Worm (Caenorhabditis elegans) whole organism, L1 larva: ENCODE results near the gene K01A11.3.
A peak's percentile ranks its signal among the peaks of the same experiment; 100 is the strongest.

Experiments used
- C34B4.2 ChIP-seq: sonication (generic microtip); optimal IDR thresholded peaks from 2 replicates; lab custom pipeline; 2017; ENCODE audit warnings: mild to moderate bottlenecking, missing genetic modification characterization, missing compliant biosample characterization
- F16B12.6 ChIP-seq: fragments of 150-350 bp; optimal IDR thresholded peaks from 2 replicates; lab custom pipeline; 2014; ENCODE audit warnings: missing biosample characterization, missing genetic modification characterization
- blmp-1 ChIP-seq: fragments of 150-350 bp; optimal IDR thresholded peaks from 2 replicates; lab custom pipeline; 2014; ENCODE audit warnings: missing biosample characterization, missing genetic modification characterization
- ceh-63 ChIP-seq: fragments of 200-800 bp; sonication (Bioruptor generic); optimal IDR thresholded peaks from 2 replicates; lab custom pipeline; 2018; ENCODE audit warnings: mild to moderate bottlenecking, missing genetic modification characterization, missing compliant biosample characterization
- ceh-8 ChIP-seq: fragments of 200-800 bp; sonication (Bioruptor generic); optimal IDR thresholded peaks from 2 replicates; lab custom pipeline; 2018; ENCODE audit warnings: mild to moderate bottlenecking, missing genetic modification characterization, moderate library complexity, missing compliant biosample characterization
- ceh-82 ChIP-seq, 3 experiments: fragments of 150-350 bp in 1 of 3; sonication (generic microtip) in 2 of 3; optimal IDR thresholded peaks; 2 replicates each; lab custom pipeline; 2014 to 2017; ENCODE audit warnings: missing biosample characterization in 3 of 3, missing genetic modification characterization in 3 of 3
- ceh-88 ChIP-seq: fragments of 200-800 bp; sonication (Bioruptor generic); IDR thresholded peaks from 2 replicates; pipeline ENCODE4 v1.3.6; 2022; ENCODE audit warnings: missing genetic modification characterization, missing compliant biosample characterization
- ceh-90 ChIP-seq: sonication (generic microtip); optimal IDR thresholded peaks from 2 replicates; lab custom pipeline; 2016; ENCODE audit warnings: missing genetic modification characterization, missing compliant biosample characterization
- ces-1 ChIP-seq: fragments of 150-350 bp; optimal IDR thresholded peaks from 2 replicates; lab custom pipeline; 2014; ENCODE audit warnings: missing biosample characterization, missing genetic modification reagents, missing genetic modification characterization
- dsc-1 ChIP-seq: sonication (generic microtip); optimal IDR thresholded peaks from 2 replicates; lab custom pipeline; 2016; ENCODE audit warnings: mild to moderate bottlenecking, missing genetic modification characterization, missing compliant biosample characterization
- efl-1 ChIP-seq, 4 experiments: fragments of 150-350 bp; optimal IDR thresholded peaks in 3 of 4; peaks in 1 of 4; 1 replicate in 1 of 4; 2 replicates in 3 of 4; lab custom pipeline; 2014; ENCODE audit warnings: missing biosample characterization in 2 of 4, missing genetic modification characterization in 2 of 4, missing genetic modification reagents in 2 of 4
- egl-13 ChIP-seq: sonication (generic microtip); optimal IDR thresholded peaks from 2 replicates; lab custom pipeline; 2016; ENCODE audit warnings: missing genotype, missing genetic modification reagents, missing genetic modification characterization, missing compliant biosample characterization
- egl-27 ChIP-seq, 2 experiments: fragments of 150-350 bp in 1 of 2; sonication (generic microtip); optimal IDR thresholded peaks; 3 replicates each; lab custom pipeline; 2017 to 2018; ENCODE audit warnings: missing biosample characterization in 2 of 2, missing genetic modification characterization in 2 of 2, missing genetic modification reagents in 2 of 2
- elt-2 ChIP-seq: sonication (generic microtip); optimal IDR thresholded peaks from 2 replicates; lab custom pipeline; 2016; ENCODE audit warnings: missing genetic modification characterization, mild to moderate bottlenecking, inconsistent platforms, missing compliant biosample characterization, missing genetic modification reagents
- elt-3 ChIP-seq, 6 experiments: fragments of 150-350 bp in 1 of 6; sonication (generic microtip); optimal IDR thresholded peaks; 2 replicates each; lab custom pipeline; 2017 to 2018; ENCODE audit warnings: missing biosample characterization in 6 of 6, missing genetic modification characterization in 6 of 6, inconsistent platforms in 1 of 6
- fkh-4 ChIP-seq: sonication (generic microtip); optimal IDR thresholded peaks from 2 replicates; lab custom pipeline; 2016; ENCODE audit warnings: missing compliant biosample characterization, missing genetic modification characterization, borderline replicate concordance
- irx-1 ChIP-seq: sonication (generic microtip); optimal IDR thresholded peaks from 2 replicates; lab custom pipeline; 2016; ENCODE audit warnings: missing genetic modification characterization, missing compliant biosample characterization
- jun-1 ChIP-seq: fragments of 150-350 bp; optimal IDR thresholded peaks from 2 replicates; lab custom pipeline; 2014; ENCODE audit warnings: missing biosample characterization, missing genetic modification reagents, missing genetic modification characterization
- lin-14 ChIP-seq: fragments of 200-800 bp; sonication (Bioruptor generic); optimal IDR thresholded peaks from 2 replicates; lab custom pipeline; 2018; ENCODE audit warnings: mild to moderate bottlenecking, missing genetic modification characterization, moderate library complexity, missing compliant biosample characterization
- lin-35 ChIP-seq, 2 experiments: fragments of 150-350 bp; optimal IDR thresholded peaks; 2 replicates each; lab custom pipeline; 2014; ENCODE audit warnings: missing biosample characterization in 2 of 2, missing genetic modification characterization in 2 of 2, missing genetic modification reagents in 2 of 2
- lsy-2 ChIP-seq, 2 experiments: fragments of 150-350 bp; optimal IDR thresholded peaks; 2 replicates each; lab custom pipeline; 2014; ENCODE audit warnings: missing biosample characterization in 2 of 2, missing genetic modification characterization in 2 of 2
- mab-9 ChIP-seq: fragments of 200-800 bp; sonication (Bioruptor generic); IDR thresholded peaks from 2 replicates; pipeline ENCODE4 v1.3.6; 2022; ENCODE audit warnings: missing genetic modification reagents, missing genetic modification characterization, missing compliant biosample characterization
- mdl-1 ChIP-seq, 2 experiments: fragments of 150-350 bp; optimal IDR thresholded peaks; 2 replicates each; lab custom pipeline; 2014 to 2017; ENCODE audit warnings: missing biosample characterization in 2 of 2, missing genetic modification characterization in 2 of 2, inconsistent platforms in 1 of 2
- mep-1 ChIP-seq: fragments of 150-350 bp; optimal IDR thresholded peaks from 2 replicates; lab custom pipeline; 2014; ENCODE audit warnings: missing biosample characterization, missing genetic modification characterization
- nhr-11 ChIP-seq: fragments of 150-350 bp; optimal IDR thresholded peaks from 2 replicates; lab custom pipeline; 2014; ENCODE audit warnings: missing biosample characterization, missing genetic modification characterization
- nhr-19 ChIP-seq: fragments of 200-800 bp; sonication (Bioruptor generic); conservative IDR thresholded peaks from 2 replicates; pipeline ENCODE4 v1.3.6; 2022; ENCODE audit warnings: missing genetic modification characterization, missing compliant biosample characterization
- nhr-20 ChIP-seq: sonication (generic microtip); optimal IDR thresholded peaks from 2 replicates; lab custom pipeline; 2016; ENCODE audit warnings: mild to moderate bottlenecking, missing genetic modification characterization, missing compliant biosample characterization
- nhr-71 ChIP-seq: sonication (generic microtip); optimal IDR thresholded peaks from 2 replicates; lab custom pipeline; 2016; ENCODE audit warnings: mild to moderate bottlenecking, missing genetic modification characterization, moderate library complexity, missing compliant biosample characterization
- nhr-84 ChIP-seq: sonication (generic microtip); optimal IDR thresholded peaks from 2 replicates; lab custom pipeline; 2017; ENCODE audit warnings: missing biosample characterization, missing genetic modification characterization
- nhr-85 ChIP-seq: sonication (generic microtip); peaks from one replicate; lab custom pipeline; 2016; ENCODE audit warnings: missing genetic modification characterization, inconsistent platforms, missing compliant biosample characterization
- nhr-90 ChIP-seq: sonication (generic microtip); optimal IDR thresholded peaks from 2 replicates; lab custom pipeline; 2016; ENCODE audit warnings: mild to moderate bottlenecking, missing genetic modification characterization, missing compliant biosample characterization; ENCODE audit not compliant: poor library complexity
- pqm-1 ChIP-seq: sonication (generic microtip); optimal IDR thresholded peaks from 3 replicates; lab custom pipeline; 2017; ENCODE audit warnings: missing biosample characterization, missing genetic modification characterization
- rnt-1 ChIP-seq: sonication (generic microtip); optimal IDR thresholded peaks from 2 replicates; lab custom pipeline; 2016; ENCODE audit warnings: mild to moderate bottlenecking, missing genetic modification characterization, moderate library complexity, missing compliant biosample characterization
- snpc-4 ChIP-seq: fragments of 150-350 bp; optimal IDR thresholded peaks from 2 replicates; lab custom pipeline; 2014; ENCODE audit warnings: missing biosample characterization, missing genetic modification characterization
- snu-23 ChIP-seq: sonication (generic microtip); optimal IDR thresholded peaks from 2 replicates; lab custom pipeline; 2016; ENCODE audit warnings: missing genetic modification characterization, missing compliant biosample characterization
- sox-4 ChIP-seq: sonication (generic microtip); optimal IDR thresholded peaks from 2 replicates; lab custom pipeline; 2016; ENCODE audit warnings: missing genetic modification characterization, missing compliant biosample characterization
- swsn-7 ChIP-seq: sonication (generic microtip); optimal IDR thresholded peaks from 2 replicates; lab custom pipeline; 2016; ENCODE audit warnings: missing genetic modification characterization, missing compliant biosample characterization
- unc-130 ChIP-seq: fragments of 150-350 bp; optimal IDR thresholded peaks from 2 replicates; lab custom pipeline; 2017; ENCODE audit warnings: missing biosample characterization, missing genetic modification characterization, inconsistent platforms
- unc-30 ChIP-seq: sonication (generic microtip); optimal IDR thresholded peaks from 2 replicates; lab custom pipeline; 2017; ENCODE audit warnings: missing biosample characterization, missing genetic modification characterization
- unc-86 ChIP-seq: sonication (generic microtip); optimal IDR thresholded peaks from 2 replicates; lab custom pipeline; 2016; ENCODE audit warnings: missing genetic modification characterization, missing compliant biosample characterization
- unc-98 ChIP-seq: fragments of 200-800 bp; sonication (Bioruptor generic); IDR thresholded peaks from 2 replicates; pipeline ENCODE4 v1.3.6; 2022; ENCODE audit warnings: missing genetic modification characterization, missing compliant biosample characterization
- xbp-1 ChIP-seq: sonication (generic microtip); optimal IDR thresholded peaks from 2 replicates; lab custom pipeline; 2016; ENCODE audit warnings: missing genetic modification characterization, missing compliant biosample characterization
- ztf-11 ChIP-seq, 2 experiments: sonication (generic microtip); optimal IDR thresholded peaks; 2 replicates each; lab custom pipeline; 2016 to 2017; ENCODE audit warnings: missing genetic modification characterization in 2 of 2, missing biosample characterization in 1 of 2, missing compliant biosample characterization in 1 of 2

K01A11.3 gene

DNA sequence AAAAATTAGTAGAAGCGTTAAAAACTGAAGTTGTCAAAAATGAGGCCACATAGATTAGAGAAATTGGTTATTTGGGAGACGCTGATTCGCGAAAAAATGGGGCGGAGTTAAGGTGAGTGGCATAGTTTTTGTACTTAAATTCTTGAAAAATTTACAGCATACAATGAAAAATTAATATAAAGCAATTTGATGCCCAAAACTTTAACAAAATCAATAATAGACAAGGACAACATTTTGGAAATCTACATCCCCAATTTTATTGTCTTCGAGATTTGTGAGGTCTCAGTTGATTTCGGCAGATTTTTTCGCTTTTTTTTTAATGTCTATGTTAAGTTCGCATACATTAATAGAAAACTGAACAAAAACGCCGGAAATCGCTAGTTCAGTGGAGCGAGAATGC, 23.8 kb upstream of the K01A11.3 start (continued):
- TF ChIP-seq egl-27 (tag; optimal IDR thresholded peaks at IDR 0.05; lab: Kevin White, UChicago) (no peak), mdl-1 (tag; optimal IDR thresholded peaks at IDR 0.05; lab: Kevin White, UChicago) (no peak), ceh-88 (GFP tag; lab: Robert Waterston, UW) (peak; percentile 65; the same call in 1 of the 2 replicates), sox-4 (tag; lab: Kevin White, UChicago) (peak; percentile 76), dsc-1 (peak; percentile 59), snu-23 (GFP tag; lab: Kevin White, UChicago) (peak; percentile 48), nhr-11 (tag; lab: Kevin White, UChicago) (no peak), unc-98 (GFP tag; lab: Robert Waterston, UW) (peak; percentile 99), elt-2 (tag; lab: Kevin White, UChicago) (peak; percentile 21), fkh-4 (tag; lab: Kevin White, UChicago) (peak; percentile 78), mab-9 (GFP tag; lab: Robert Waterston, UW) (no peak), egl-13 (tag; lab: Kevin White, UChicago) (peak; percentile 65), unc-86 (peak; percentile 54), ceh-63 (peak; percentile 82), nhr-71 (tag; lab: Kevin White, UChicago) (peak; percentile 69), nhr-84 (tag; lab: Kevin White, UChicago) (no peak), lsy-2 (tag; optimal IDR thresholded peaks at IDR 0.05; lab: Kevin White, UChicago) (peak in 1 of 2 experiments; percentile 50), ztf-11 (tag; optimal IDR thresholded peaks at IDR 0.05; lab: Kevin White, UChicago) (peak in 1 of 2 experiments; percentile 86), ceh-8 (GFP tag; lab: Kevin White, UChicago) (no peak)

DNA sequence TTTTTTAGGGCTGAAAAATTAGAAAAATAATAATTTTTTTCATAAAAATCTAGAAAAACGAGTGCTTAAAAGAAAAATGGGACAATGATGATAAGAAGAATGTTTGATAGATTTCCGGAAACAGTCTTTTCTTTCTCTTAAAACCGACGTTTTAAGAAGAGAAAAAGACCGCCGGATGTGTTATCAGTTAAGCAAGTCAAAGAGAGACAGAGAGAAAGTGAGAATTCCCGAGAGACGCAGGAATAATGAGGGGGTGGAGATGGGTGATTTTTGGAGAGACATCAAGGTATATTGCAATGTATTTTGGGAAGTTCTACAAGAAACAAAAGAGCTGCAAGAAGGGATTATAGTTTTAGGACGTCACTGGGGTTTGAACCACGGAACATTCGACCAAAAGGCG, 23.1 kb upstream of the K01A11.3 start, which contains the start of gene C34C12.9:
Gene C34C12.9 (minus strand): TSS at position 16 of the 400 bp plus-strand sequence.
- TF ChIP-seq blmp-1 (tag; lab: Kevin White, UChicago) (peak; percentile 33), elt-2 (tag; lab: Kevin White, UChicago) (peak; percentile 30), swsn-7 (tag; lab: Kevin White, UChicago) (no peak), pqm-1 (tag; lab: Kevin White, UChicago) (peak; percentile 5)

- TF ChIP-seq rnt-1 (tag; lab: Kevin White, UChicago) (no peak), elt-2 (tag; lab: Kevin White, UChicago) (peak; percentile 18), C34B4.2 (tag; lab: Kevin White, UChicago) (no peak), lin-35 (GFP tag; optimal IDR thresholded peaks at IDR 0.05; lab: Kevin White, UChicago) (peak in 1 of 2 experiments; percentile 4)
These were observed 22.6 kb upstream of the K01A11.3 start for ce11 chrIII:3475014-3475413.

- peak; percentile 69 for TF ChIP-seq xbp-1 (tag; lab: Kevin White, UChicago)
- no peak for TF ChIP-seq pqm-1 (tag; lab: Kevin White, UChicago)
- TF ChIP-seq nhr-85 (tag; lab: Kevin White, UChicago): peak; percentile 46
- peak; percentile 53 for TF ChIP-seq jun-1 (tag; lab: Kevin White, UChicago)
- TF ChIP-seq fkh-4 (tag; lab: Kevin White, UChicago): no peak
- peak in 1 of 6 experiments; percentile 15 for TF ChIP-seq elt-3 (tag; optimal IDR thresholded peaks at IDR 0.05; lab: Kevin White, UChicago)
- peak; percentile 83 for TF ChIP-seq snu-23 (GFP tag; lab: Kevin White, UChicago)
- peak; percentile 67 for TF ChIP-seq nhr-20 (tag; lab: Kevin White, UChicago)
- peak; percentile 61 for TF ChIP-seq nhr-19 (GFP tag; lab: Robert Waterston, UW)
- peak; percentile 71 for TF ChIP-seq mep-1
- TF ChIP-seq rnt-1 (tag; lab: Kevin White, UChicago): peak; percentile 68
- TF ChIP-seq unc-30 (tag; lab: Kevin White, UChicago): no peak
- peak; percentile 6 to 39 (median 34) for TF ChIP-seq ceh-82 (tag; optimal IDR thresholded peaks at IDR 0.05; lab: Kevin White, UChicago)
- peak; percentile 9 for TF ChIP-seq nhr-11 (tag; lab: Kevin White, UChicago)
- peak in 1 of 2 experiments; percentile 49 for TF ChIP-seq ztf-11 (tag; optimal IDR thresholded peaks at IDR 0.05; lab: Kevin White, UChicago)
- peak; percentile 86 for TF ChIP-seq lin-14
- TF ChIP-seq unc-130 (tag; lab: Kevin White, UChicago): no peak
- no peak for TF ChIP-seq snpc-4
- TF ChIP-seq efl-1 (optimal IDR thresholded peaks at IDR 0.05; lab: Kevin White, UChicago): peak; percentile 58 to 67
- peak; percentile 47 to 91 for TF ChIP-seq efl-1 (GFP tag; optimal IDR thresholded peaks at IDR 0.05 in 1 of 2; lab: Kevin White, UChicago)
- no peak for TF ChIP-seq ceh-8 (GFP tag; lab: Kevin White, UChicago)
- TF ChIP-seq nhr-90 (tag; lab: Kevin White, UChicago): peak; percentile 47
- peak; percentile 2 for TF ChIP-seq F16B12.6 (tag; lab: Kevin White, UChicago)
- peak; percentile 95 for TF ChIP-seq blmp-1 (tag; lab: Kevin White, UChicago)
- TF ChIP-seq unc-86: no peak
- no peak for TF ChIP-seq ceh-90 (tag; lab: Kevin White, UChicago)
- TF ChIP-seq irx-1 (tag; lab: Kevin White, UChicago): no peak
- TF ChIP-seq ces-1 (GFP tag; lab: Kevin White, UChicago): no peak
These were observed 19.1 kb upstream of the K01A11.3 start, which contains the start of gene rsu-1 for ce11 chrIII:3471403-3472053. TSS of gene rsu-1 (plus strand) at chrIII:3472003.
